Fruit fly (Drosophila melanogaster) whole organism, prepupa: ENCODE measurements around the gene Grip.
A peak's percentile ranks its signal among the peaks of the same experiment; 100 is the strongest.

ENCODE experiments used
- Blimp-1 ChIP-seq: fragments of 200-800 bp; sonication (Bioruptor generic); optimal IDR thresholded peaks from 3 replicates; lab custom pipeline; 2017; ENCODE audit warnings: missing biosample characterization, missing genetic modification characterization, mild to moderate bottlenecking, moderate library complexity, missing genetic modification reagents
- CG10669 ChIP-seq: fragments of 200-800 bp; sonication (Bioruptor generic); optimal IDR thresholded peaks from 3 replicates; lab custom pipeline; 2018; ENCODE audit warnings: missing biosample characterization, mild to moderate bottlenecking, missing genetic modification characterization, moderate library complexity
- CG11762 ChIP-seq: fragments of 200-800 bp; sonication (Bioruptor generic); optimal IDR thresholded peaks from 3 replicates; lab custom pipeline; 2016; ENCODE audit warnings: missing biosample characterization, missing genetic modification characterization; ENCODE audit not compliant: insufficient read depth
- CG11902 ChIP-seq: fragments of 200-800 bp; sonication (Bioruptor generic); optimal IDR thresholded peaks from 3 replicates; lab custom pipeline; 2016; ENCODE audit warnings: missing biosample characterization, missing genetic modification characterization
- CG15336 ChIP-seq: fragments of 200-800 bp; sonication (Bioruptor generic); IDR thresholded peaks from 2 replicates; pipeline ENCODE4 v1.3.6; 2022; ENCODE audit warnings: missing biosample characterization, missing genetic modification characterization
- CG16779 ChIP-seq: fragments of 200-800 bp; sonication (Bioruptor generic); optimal IDR thresholded peaks from 3 replicates; lab custom pipeline; 2017; ENCODE audit warnings: missing biosample characterization, mild to moderate bottlenecking, missing genetic modification characterization
- CG31627 ChIP-seq: fragments of 200-800 bp; sonication (Bioruptor generic); optimal IDR thresholded peaks from 3 replicates; lab custom pipeline; 2016; ENCODE audit warnings: missing biosample characterization, missing genetic modification characterization
- CG32006 ChIP-seq: fragments of 200-800 bp; sonication (Bioruptor generic); optimal IDR thresholded peaks from 3 replicates; lab custom pipeline; 2017; ENCODE audit warnings: missing biosample characterization, mild to moderate bottlenecking, missing genetic modification characterization
- CG34406 ChIP-seq: fragments of 200-800 bp; sonication (Bioruptor generic); optimal IDR thresholded peaks from 3 replicates; lab custom pipeline; 2016; ENCODE audit warnings: missing biosample characterization, missing genetic modification characterization
- CG3919 ChIP-seq: fragments of 200-800 bp; sonication (Bioruptor generic); optimal IDR thresholded peaks from 3 replicates; lab custom pipeline; 2016; ENCODE audit warnings: missing biosample characterization, missing genetic modification characterization
- CG4318 ChIP-seq: fragments of 200-800 bp; sonication (Bioruptor generic); optimal IDR thresholded peaks from 3 replicates; lab custom pipeline; 2017; ENCODE audit warnings: missing biosample characterization, mild to moderate bottlenecking, missing genetic modification characterization
- CG6163 ChIP-seq: fragments of 200-800 bp; sonication (Bioruptor generic); IDR thresholded peaks from 3 replicates; pipeline ENCODE4 v1.3.6; 2022; ENCODE audit warnings: missing biosample characterization, missing genetic modification characterization
- CG6276 ChIP-seq: fragments of 200-800 bp; sonication (Bioruptor generic); optimal IDR thresholded peaks from 2 replicates; lab custom pipeline; 2017; ENCODE audit warnings: missing biosample characterization, mild to moderate bottlenecking, missing genetic modification characterization
- CG6808 ChIP-seq: fragments of 200-800 bp; sonication (Bioruptor generic); optimal IDR thresholded peaks from 3 replicates; lab custom pipeline; 2017; ENCODE audit warnings: missing biosample characterization, missing genetic modification characterization, mild to moderate bottlenecking, moderate library complexity, missing genetic modification reagents
- CG6854 ChIP-seq: fragments of 200-800 bp; sonication (Bioruptor generic); optimal IDR thresholded peaks from 2 replicates; lab custom pipeline; 2017; ENCODE audit warnings: missing biosample characterization, mild to moderate bottlenecking, missing genetic modification characterization
- CG7368 ChIP-seq: fragments of 200-800 bp; sonication (Bioruptor generic); optimal IDR thresholded peaks from 3 replicates; lab custom pipeline; 2016; ENCODE audit warnings: missing biosample characterization, missing genetic modification characterization
- CG8119 ChIP-seq: fragments of 200-800 bp; sonication (Bioruptor generic); IDR thresholded peaks from 3 replicates; pipeline ENCODE4 v1.3.6; 2022; ENCODE audit warnings: missing biosample characterization, missing genetic modification characterization
- CG9139 ChIP-seq: fragments of 200-800 bp; sonication (Bioruptor generic); optimal IDR thresholded peaks from 3 replicates; lab custom pipeline; 2017; ENCODE audit warnings: missing biosample characterization, mild to moderate bottlenecking, missing genetic modification characterization
- Eip75B ChIP-seq: fragments of 200-800 bp; sonication (Bioruptor generic); optimal IDR thresholded peaks from 3 replicates; lab custom pipeline; 2016; ENCODE audit warnings: missing biosample characterization, missing genetic modification characterization
- Eip78C ChIP-seq: fragments of 200-800 bp; sonication (Bioruptor generic); peaks from one replicate; lab custom pipeline; 2016; ENCODE audit warnings: missing biosample characterization, missing genetic modification characterization
- Eip93F ChIP-seq: fragments of 200-800 bp; sonication (Bioruptor generic); optimal IDR thresholded peaks from 2 replicates; lab custom pipeline; 2016; ENCODE audit warnings: missing biosample characterization, mild to moderate bottlenecking, missing genetic modification characterization
- Ets21C ChIP-seq: fragments of 200-800 bp; sonication (Bioruptor generic); optimal IDR thresholded peaks from 3 replicates; lab custom pipeline; 2016; ENCODE audit warnings: missing biosample characterization, missing genetic modification characterization
- Ets96B ChIP-seq: fragments of 200-800 bp; optimal IDR thresholded peaks from 2 replicates; lab custom pipeline; 2019; ENCODE audit warnings: missing biosample characterization, mild to moderate bottlenecking, missing genetic modification characterization, moderate library complexity
- Gug ChIP-seq: fragments of 200-800 bp; sonication (Bioruptor generic); IDR thresholded peaks from 2 replicates; pipeline ENCODE4 v1.3.6; 2022; ENCODE audit warnings: missing biosample characterization, missing genetic modification characterization
- Hr38 ChIP-seq: sonication (Bioruptor generic); optimal IDR thresholded peaks from 2 replicates; lab custom pipeline; 2016; ENCODE audit warnings: missing biosample characterization, missing genetic modification characterization
- Hr39 ChIP-seq: fragments of 200-800 bp; sonication (Bioruptor generic); optimal IDR thresholded peaks from 2 replicates; lab custom pipeline; 2016; ENCODE audit warnings: missing biosample characterization, missing genetic modification characterization
- Hr4 ChIP-seq: fragments of 200-800 bp; sonication (Bioruptor generic); optimal IDR thresholded peaks from 3 replicates; lab custom pipeline; 2016; ENCODE audit warnings: missing biosample characterization, missing genetic modification characterization
- Lpt ChIP-seq: fragments of 200-800 bp; sonication (Bioruptor generic); optimal IDR thresholded peaks from 3 replicates; lab custom pipeline; 2016; ENCODE audit warnings: missing biosample characterization, missing genetic modification characterization
- Met ChIP-seq: fragments of 200-800 bp; sonication (Bioruptor generic); optimal IDR thresholded peaks from 3 replicates; lab custom pipeline; 2016; ENCODE audit warnings: missing biosample characterization, missing genetic modification characterization
- OdsH ChIP-seq: fragments of 200-800 bp; sonication (Bioruptor generic); optimal IDR thresholded peaks from 3 replicates; lab custom pipeline; 2016; ENCODE audit warnings: missing biosample characterization, missing genetic modification characterization
- Sox102F ChIP-seq: fragments of 200-800 bp; sonication (Bioruptor generic); optimal IDR thresholded peaks from 2 replicates; lab custom pipeline; 2016; ENCODE audit warnings: missing biosample characterization, mild to moderate bottlenecking, missing genetic modification characterization
- Sox15 ChIP-seq: fragments of 200-800 bp; sonication (Bioruptor generic); optimal IDR thresholded peaks from 3 replicates; lab custom pipeline; 2016; ENCODE audit warnings: missing biosample characterization, missing genetic modification characterization
- achi ChIP-seq: fragments of 200-800 bp; sonication (Bioruptor generic); optimal IDR thresholded peaks from 3 replicates; lab custom pipeline; 2016; ENCODE audit warnings: missing biosample characterization, missing genetic modification characterization
- acj6 ChIP-seq: fragments of 200-800 bp; sonication (Bioruptor generic); optimal IDR thresholded peaks from 3 replicates; lab custom pipeline; 2016; ENCODE audit warnings: missing biosample characterization, missing genetic modification characterization
- dac ChIP-seq: fragments of 200-800 bp; sonication (Bioruptor generic); optimal IDR thresholded peaks from 2 replicates; lab custom pipeline; 2017; ENCODE audit warnings: missing biosample characterization, mild to moderate bottlenecking, missing genetic modification characterization
- esn ChIP-seq: fragments of 200-800 bp; sonication (Bioruptor generic); optimal IDR thresholded peaks from 2 replicates; lab custom pipeline; 2016; ENCODE audit warnings: missing biosample characterization, mild to moderate bottlenecking, missing genetic modification characterization, moderate library complexity
- fd59A ChIP-seq: fragments of 200-800 bp; sonication (Bioruptor generic); optimal IDR thresholded peaks from 2 replicates; lab custom pipeline; 2017; ENCODE audit warnings: missing biosample characterization, mild to moderate bottlenecking, missing genetic modification characterization, missing genetic modification reagents
- fkh ChIP-seq: fragments of 200-800 bp; sonication (Bioruptor generic); optimal IDR thresholded peaks from 3 replicates; lab custom pipeline; 2017; ENCODE audit warnings: missing biosample characterization, mild to moderate bottlenecking, missing genetic modification characterization, moderate library complexity
- net ChIP-seq: fragments of 200-800 bp; sonication (Bioruptor generic); optimal IDR thresholded peaks from 3 replicates; lab custom pipeline; 2016; ENCODE audit warnings: missing biosample characterization, missing genetic modification characterization
- pdm3 ChIP-seq: fragments of 200-800 bp; sonication (Bioruptor generic); optimal IDR thresholded peaks from 3 replicates; lab custom pipeline; 2016; ENCODE audit warnings: missing biosample characterization, missing genetic modification characterization
- salr ChIP-seq, 2 experiments: fragments of 200-800 bp; sonication (Bioruptor generic); optimal IDR thresholded peaks; 3 replicates each; lab custom pipeline; 2016 to 2018; ENCODE audit warnings: missing biosample characterization in 2 of 2, missing genetic modification characterization in 2 of 2, mild to moderate bottlenecking in 1 of 2
- spab ChIP-seq: fragments of 200-800 bp; sonication (Bioruptor generic); optimal IDR thresholded peaks from 2 replicates; lab custom pipeline; 2017; ENCODE audit warnings: missing biosample characterization, mild to moderate bottlenecking, missing genetic modification characterization, missing genetic modification reagents
- ss ChIP-seq, 2 experiments: fragments of 200-800 bp; sonication (Bioruptor generic); optimal IDR thresholded peaks; 2 replicates in 1 of 2; 3 replicates in 1 of 2; lab custom pipeline; 2017 to 2018; ENCODE audit warnings: mild to moderate bottlenecking in 2 of 2, missing biosample characterization in 2 of 2, missing genetic modification characterization in 2 of 2, moderate library complexity in 1 of 2
- topi ChIP-seq: fragments of 200-800 bp; sonication (Bioruptor generic); optimal IDR thresholded peaks from 3 replicates; lab custom pipeline; 2016; ENCODE audit warnings: missing biosample characterization, missing genetic modification characterization
- vri ChIP-seq: fragments of 200-800 bp; sonication (Bioruptor generic); optimal IDR thresholded peaks from 3 replicates; lab custom pipeline; 2016; ENCODE audit warnings: missing biosample characterization, mild to moderate bottlenecking, missing genetic modification characterization

The Grip gene

DNA sequence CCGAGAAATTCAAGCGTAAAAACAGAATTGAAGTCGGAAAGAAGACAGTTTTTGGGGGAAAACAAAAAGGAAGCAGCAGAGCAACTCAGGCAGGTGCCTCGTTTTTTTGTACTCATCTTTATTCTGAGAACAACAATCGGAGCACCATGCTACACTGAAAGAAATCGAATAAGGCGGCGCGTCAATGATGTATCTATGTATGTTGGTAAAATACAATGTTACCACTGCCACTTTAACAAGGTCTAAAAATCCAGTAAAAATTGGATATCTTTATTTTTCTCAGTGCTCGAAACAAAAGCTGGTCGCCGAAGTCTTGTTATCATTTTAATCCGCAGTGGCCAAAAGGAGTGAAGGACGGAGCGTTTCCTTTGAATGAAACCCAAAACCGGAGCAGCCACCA, 63.9 kb downstream of the Grip start (continued):
- TF ChIP-seq fkh (no peak), net (GFP tag; lab: Kevin White, UChicago) (no peak), Hr38 (no peak), esn (GFP tag; lab: Kevin White, UChicago) (peak; percentile 78), CG31627 (GFP tag; lab: Kevin White, UChicago) (peak; percentile 69), CG11902 (GFP tag; lab: Kevin White, UChicago) (peak; percentile 22), acj6 (GFP tag; lab: Kevin White, UChicago) (peak; percentile 40), salr (GFP tag; optimal IDR thresholded peaks at IDR 0.05; lab: Kevin White, UChicago) (no peak), CG16779 (tag; lab: Kevin White, UChicago) (no peak), spab (GFP tag; lab: Kevin White, UChicago) (no peak), topi (GFP tag; lab: Kevin White, UChicago) (peak; percentile 82), Blimp-1 (GFP tag; lab: Kevin White, UChicago) (peak; percentile 33), CG6808 (no peak), achi (GFP tag; lab: Kevin White, UChicago) (peak; percentile 26), Eip75B (GFP tag; lab: Kevin White, UChicago) (peak; percentile 39), Eip78C (GFP tag; lab: Kevin White, UChicago) (peak; percentile 85), OdsH (GFP tag; lab: Kevin White, UChicago) (peak; percentile 8), fd59A (no peak), Ets96B (peak; percentile 11)

DNA sequence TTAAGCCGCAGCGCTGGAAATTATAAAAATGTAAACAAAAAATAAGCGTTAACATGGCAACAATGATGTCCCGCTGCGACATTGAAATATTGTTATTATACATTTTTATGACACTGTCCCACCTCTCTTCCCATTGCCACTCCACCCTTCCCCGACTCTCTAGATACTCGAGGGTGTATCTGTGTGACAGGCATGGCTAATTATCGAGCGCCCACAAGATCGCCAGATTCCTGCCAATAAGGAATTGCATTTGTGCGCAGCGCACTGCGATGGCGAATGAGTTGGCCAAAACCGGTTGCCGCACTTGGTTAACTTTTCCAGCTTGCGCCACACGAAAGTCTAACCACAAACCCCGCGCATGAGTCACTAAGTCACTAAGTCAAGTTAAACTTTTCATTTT, 64.5 kb downstream of the Grip start:
- TF ChIP-seq CG4318 (GFP tag; lab: Kevin White, UChicago) = no peak
- TF ChIP-seq Eip75B (GFP tag; lab: Kevin White, UChicago) = no peak
- no peak for TF ChIP-seq pdm3 (GFP tag; lab: Kevin White, UChicago)
- no peak for TF ChIP-seq CG32006
- no peak for TF ChIP-seq Sox15
- no peak for TF ChIP-seq CG9139 (GFP tag; lab: Kevin White, UChicago)
- TF ChIP-seq Hr4 = no peak
- TF ChIP-seq Ets21C (GFP tag; lab: Kevin White, UChicago) = no peak
- no peak for TF ChIP-seq spab (GFP tag; lab: Kevin White, UChicago)
- no peak for TF ChIP-seq Sox102F (GFP tag; lab: Kevin White, UChicago)
- TF ChIP-seq, all 60 proteins: peak for 0

DNA sequence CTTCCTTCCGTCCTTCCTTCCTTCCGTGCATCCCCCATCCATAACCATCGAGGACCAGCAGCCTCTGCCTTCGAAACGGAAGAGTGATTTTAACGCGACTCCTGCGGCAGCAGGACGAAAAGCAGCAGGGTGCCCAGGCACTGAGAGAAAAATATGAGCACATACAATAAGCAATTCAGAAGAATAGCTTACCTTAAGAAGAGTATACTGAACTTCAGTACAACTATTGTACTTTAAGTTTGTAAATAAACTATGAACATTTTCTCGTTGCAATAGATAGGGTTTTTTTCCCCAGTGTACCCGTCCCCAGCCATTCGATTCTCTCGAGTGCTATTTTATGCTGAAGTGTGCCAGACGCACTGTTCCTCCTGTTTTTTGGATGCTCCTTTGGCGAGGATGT, 65.6 kb downstream of the Grip start:
- TF ChIP-seq acj6 (GFP tag; lab: Kevin White, UChicago) (peak; percentile 42), CG7368 (GFP tag; lab: Kevin White, UChicago) (peak; percentile 28), net (GFP tag; lab: Kevin White, UChicago) (peak; percentile 2), fkh (no peak), Hr4 (no peak), pdm3 (GFP tag; lab: Kevin White, UChicago) (peak; percentile 34), CG3919 (GFP tag; lab: Kevin White, UChicago) (peak; percentile 36), Hr39 (GFP tag; lab: Kevin White, UChicago) (peak; percentile 58), Eip78C (GFP tag; lab: Kevin White, UChicago) (peak; percentile 84), spab (GFP tag; lab: Kevin White, UChicago) (peak; percentile 33), CG4318 (GFP tag; lab: Kevin White, UChicago) (no peak), CG16779 (tag; lab: Kevin White, UChicago) (no peak), Ets96B (peak; percentile 26), fd59A (peak; percentile 5), Blimp-1 (GFP tag; lab: Kevin White, UChicago) (no peak), CG8119 (GFP tag; lab: Robert Waterston, UW) (no peak), CG15336 (no peak), vri (peak; percentile 46), Eip93F (GFP tag; lab: Kevin White, UChicago) (no peak), CG6276 (no peak), CG6854 (no peak), Hr38 (no peak), Eip75B (GFP tag; lab: Kevin White, UChicago) (peak; percentile 30), CG10669 (peak; percentile 47), dac (GFP tag; lab: Kevin White, UChicago) (no peak), Met (GFP tag; lab: Kevin White, UChicago) (peak; percentile 60), Gug (GFP tag; lab: Robert Waterston, UW) (no peak), CG34406 (GFP tag; lab: Kevin White, UChicago) (peak; percentile 12), CG6163 (GFP tag; lab: Robert Waterston, UW) (peak; percentile 56), CG11762 (GFP tag; lab: Kevin White, UChicago) (no peak), CG11902 (GFP tag; lab: Kevin White, UChicago) (peak; percentile 27), ss (GFP tag; optimal IDR thresholded peaks at IDR 0.05; lab: Kevin White, UChicago) (peak in 1 of 2 experiments; percentile 42), Lpt (GFP tag; lab: Kevin White, UChicago) (no peak), achi (GFP tag; lab: Kevin White, UChicago) (peak; percentile 36), OdsH (GFP tag; lab: Kevin White, UChicago) (no peak)
